Fruit fly (Drosophila melanogaster): ENCODE measurements around the gene CG10663.

Gene CG10663

dm6 chr3L:12489952-12490351 lies 5.1 kb upstream of the CG10663 start:
- no peak for TF ChIP-seq usp (GFP tag; optimal IDR thresholded peaks at IDR 0.05)
- TF ChIP-seq Dll (optimal IDR thresholded peaks at IDR 0.05) = peak; percentile 98
- no peak for TF ChIP-seq pan (optimal IDR thresholded peaks at IDR 0.05)
- peak in 1 of 2 experiments; percentile 16 for TF ChIP-seq EcR (GFP tag; optimal IDR thresholded peaks at IDR 0.05)
- no peak for TF ChIP-seq psq (optimal IDR thresholded peaks at IDR 0.05)
- no peak for TF ChIP-seq CG8478 (optimal IDR thresholded peaks at IDR 0.05)

- TF ChIP-seq pan (optimal IDR thresholded peaks at IDR 0.05) (no peak), EcR (GFP tag; optimal IDR thresholded peaks at IDR 0.05) (no peak), usp (GFP tag; optimal IDR thresholded peaks at IDR 0.05) (no peak), Dll (optimal IDR thresholded peaks at IDR 0.05) (no peak), CG8478 (optimal IDR thresholded peaks at IDR 0.05) (no peak), psq (optimal IDR thresholded peaks at IDR 0.05) (no peak)
Measured at dm6 chr3L:12486175-12486574, 1.3 kb upstream of the CG10663 start.

DNA sequence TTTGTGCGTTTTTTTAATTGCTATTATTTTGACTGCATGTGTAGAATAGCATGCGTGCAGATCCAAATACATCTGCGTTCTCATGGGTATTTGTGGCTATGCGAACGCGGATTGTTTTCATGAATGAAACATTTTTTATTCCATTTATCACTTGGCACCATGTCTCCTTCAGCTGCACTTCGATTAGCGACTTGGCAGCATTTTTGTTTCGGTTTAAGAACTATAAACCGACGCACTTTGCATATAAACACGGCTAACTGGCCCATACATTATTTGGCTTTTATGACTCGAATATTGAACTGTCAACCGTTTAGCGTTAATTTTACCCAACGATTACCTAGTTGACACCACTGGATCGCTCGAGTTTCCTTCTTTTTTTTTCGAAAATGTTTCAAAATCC lies 371 bp downstream of the CG10663 start:
- TF ChIP-seq Dll (optimal IDR thresholded peaks at IDR 0.05) (no peak), CG8478 (optimal IDR thresholded peaks at IDR 0.05) (no peak), psq (optimal IDR thresholded peaks at IDR 0.05) (no peak), pan (optimal IDR thresholded peaks at IDR 0.05) (no peak)

DNA sequence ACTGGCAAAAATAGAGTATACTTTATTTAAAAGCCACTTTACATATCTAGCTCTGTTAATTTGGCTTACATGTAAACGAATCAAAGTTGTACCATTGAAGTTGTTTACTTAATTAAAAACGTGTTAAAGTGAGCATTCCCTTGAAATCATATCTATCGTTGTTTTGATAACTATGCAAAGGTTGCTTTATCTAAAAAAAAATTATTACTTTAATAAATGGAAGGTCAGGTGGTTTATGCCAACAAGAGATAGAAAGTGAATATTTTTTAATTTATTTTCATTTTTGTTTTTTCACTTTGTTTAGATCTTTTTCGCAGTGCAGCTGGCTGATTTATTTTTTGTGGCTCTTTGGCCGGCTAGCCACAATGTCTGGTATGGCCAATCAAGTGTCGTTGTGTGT lies 1.9 kb downstream of the CG10663 start:
- TF ChIP-seq psq (optimal IDR thresholded peaks at IDR 0.05) = no peak
- TF ChIP-seq pan (optimal IDR thresholded peaks at IDR 0.05) = no peak
- no peak for TF ChIP-seq Dll (optimal IDR thresholded peaks at IDR 0.05)
- no peak for TF ChIP-seq CG8478 (optimal IDR thresholded peaks at IDR 0.05)
- no peak for TF ChIP-seq EcR (GFP tag; optimal IDR thresholded peaks at IDR 0.05)
- TF ChIP-seq usp (GFP tag; optimal IDR thresholded peaks at IDR 0.05) = no peak

dm6 chr3L:12482246-12482645 lies 2.6 kb downstream of the CG10663 start, which contains the start of gene CG33725:
CG33725 (plus strand) TSS chr3L:12482609.
- TF ChIP-seq Dll (optimal IDR thresholded peaks at IDR 0.05) (no peak), psq (optimal IDR thresholded peaks at IDR 0.05) (no peak), pan (optimal IDR thresholded peaks at IDR 0.05) (no peak), usp (GFP tag; optimal IDR thresholded peaks at IDR 0.05) (no peak), EcR (GFP tag; optimal IDR thresholded peaks at IDR 0.05) (no peak), CG8478 (optimal IDR thresholded peaks at IDR 0.05) (no peak)

DNA sequence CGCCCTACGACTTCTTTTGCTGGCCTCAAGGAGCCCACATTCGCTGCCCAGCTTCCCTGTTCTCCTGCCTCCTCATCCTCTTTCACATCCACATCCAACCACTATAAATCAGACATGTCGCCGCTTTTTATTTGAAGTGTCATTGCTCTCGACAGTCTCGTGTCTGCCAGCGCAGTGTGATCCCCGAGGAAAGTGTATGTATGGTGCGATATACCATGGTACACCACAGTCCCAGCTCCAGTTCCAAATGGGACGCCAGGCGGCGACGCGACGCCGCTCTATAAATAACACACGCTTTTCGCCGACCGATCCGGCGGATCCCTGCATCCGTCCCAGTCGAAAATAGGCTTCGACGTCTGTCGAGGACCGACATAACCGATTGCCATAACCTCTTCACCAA lies 6.6 kb downstream of the CG10663 start:
- TF ChIP-seq usp (GFP tag; optimal IDR thresholded peaks at IDR 0.05) (no peak), EcR (GFP tag; optimal IDR thresholded peaks at IDR 0.05) (no peak), Dll (optimal IDR thresholded peaks at IDR 0.05) (no peak), psq (optimal IDR thresholded peaks at IDR 0.05) (no peak), CG8478 (optimal IDR thresholded peaks at IDR 0.05) (no peak), pan (optimal IDR thresholded peaks at IDR 0.05) (no peak)

- TF ChIP-seq psq (optimal IDR thresholded peaks at IDR 0.05) (peak; percentile 51), CG8478 (optimal IDR thresholded peaks at IDR 0.05) (no peak)
Measured at dm6 chr3L:12471471-12471978, 13.3 kb downstream of the CG10663 start, which contains the start of gene CG10616. CG10616 (plus strand) TSS chr3L:12471728.

DNA sequence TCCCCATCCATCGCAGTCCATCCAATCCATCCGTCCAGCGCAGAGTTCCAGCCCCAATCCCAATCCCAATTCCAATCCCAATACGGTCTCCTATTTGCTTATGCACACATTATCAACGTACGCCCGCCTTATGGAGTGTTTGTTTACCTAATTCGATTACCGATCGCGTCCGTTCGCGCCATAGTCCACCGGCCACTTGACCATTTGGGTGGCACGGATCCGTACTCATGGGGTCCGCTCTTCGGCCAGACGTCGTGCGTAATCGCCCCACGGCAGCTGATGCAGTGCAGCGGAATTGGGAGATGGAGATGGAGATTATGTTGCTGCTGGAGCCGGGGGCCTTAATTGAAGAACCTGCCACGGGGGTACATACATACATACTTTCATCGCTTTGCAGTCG lies 14.3 kb downstream of the CG10663 start:
- TF ChIP-seq usp (GFP tag; optimal IDR thresholded peaks at IDR 0.05) (no peak), CG8478 (optimal IDR thresholded peaks at IDR 0.05) (no peak), Dll (optimal IDR thresholded peaks at IDR 0.05) (no peak), pan (optimal IDR thresholded peaks at IDR 0.05) (no peak), EcR (GFP tag; optimal IDR thresholded peaks at IDR 0.05) (no peak)

dm6 chr3L:12469684-12470083 lies 15.2 kb downstream of the CG10663 start, which contains the start of gene CG32102:
CG32102 (minus strand) TSS chr3L:12469784.
- TF ChIP-seq EcR (GFP tag; optimal IDR thresholded peaks at IDR 0.05) (no peak), pan (optimal IDR thresholded peaks at IDR 0.05) (no peak), CG8478 (optimal IDR thresholded peaks at IDR 0.05) (no peak), usp (GFP tag; optimal IDR thresholded peaks at IDR 0.05) (no peak), psq (optimal IDR thresholded peaks at IDR 0.05) (no peak), Dll (optimal IDR thresholded peaks at IDR 0.05) (no peak)

- peak; percentile 34 for TF ChIP-seq Dll (optimal IDR thresholded peaks at IDR 0.05)
- TF ChIP-seq EcR (GFP tag; optimal IDR thresholded peaks at IDR 0.05) = no peak
- peak; percentile 94 for TF ChIP-seq CG8478 (optimal IDR thresholded peaks at IDR 0.05)
Measured at dm6 chr3L:12468016-12468415, 16.8 kb downstream of the CG10663 start, which contains the start of gene eyg. eyg (minus strand) TSS chr3L:12468021.

DNA sequence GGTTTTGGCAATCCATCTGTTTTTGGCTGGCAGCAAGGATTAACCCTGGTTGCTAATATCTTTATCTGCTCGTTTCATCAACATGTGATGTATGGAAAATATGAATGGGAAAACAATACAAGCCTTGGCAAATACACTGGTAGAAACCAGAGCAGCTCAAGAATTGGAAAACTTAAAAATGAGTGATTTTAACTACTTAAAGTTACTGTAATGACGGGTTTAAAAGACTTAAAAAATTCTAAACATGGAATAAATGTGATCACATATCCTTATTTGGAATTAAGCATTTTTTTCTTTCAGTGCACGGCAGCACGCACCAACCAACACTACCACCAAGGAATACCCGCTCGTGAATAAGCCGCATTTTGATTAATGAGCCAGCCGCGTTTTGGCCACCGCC lies 19.6 kb downstream of the CG10663 start:
- TF ChIP-seq pan (optimal IDR thresholded peaks at IDR 0.05) (no peak), usp (GFP tag; optimal IDR thresholded peaks at IDR 0.05) (no peak), psq (optimal IDR thresholded peaks at IDR 0.05) (no peak), EcR (GFP tag; optimal IDR thresholded peaks at IDR 0.05) (no peak), Dll (optimal IDR thresholded peaks at IDR 0.05) (no peak), CG8478 (optimal IDR thresholded peaks at IDR 0.05) (no peak)

- TF ChIP-seq usp (GFP tag; optimal IDR thresholded peaks at IDR 0.05) = no peak
- no peak for TF ChIP-seq psq (optimal IDR thresholded peaks at IDR 0.05)
- no peak for TF ChIP-seq EcR (GFP tag; optimal IDR thresholded peaks at IDR 0.05)
- TF ChIP-seq Dll (optimal IDR thresholded peaks at IDR 0.05) = no peak
- TF ChIP-seq CG8478 (optimal IDR thresholded peaks at IDR 0.05) = no peak
- no peak for TF ChIP-seq pan (optimal IDR thresholded peaks at IDR 0.05)
Measured at dm6 chr3L:12463580-12463979, 21.3 kb downstream of the CG10663 start.

DNA sequence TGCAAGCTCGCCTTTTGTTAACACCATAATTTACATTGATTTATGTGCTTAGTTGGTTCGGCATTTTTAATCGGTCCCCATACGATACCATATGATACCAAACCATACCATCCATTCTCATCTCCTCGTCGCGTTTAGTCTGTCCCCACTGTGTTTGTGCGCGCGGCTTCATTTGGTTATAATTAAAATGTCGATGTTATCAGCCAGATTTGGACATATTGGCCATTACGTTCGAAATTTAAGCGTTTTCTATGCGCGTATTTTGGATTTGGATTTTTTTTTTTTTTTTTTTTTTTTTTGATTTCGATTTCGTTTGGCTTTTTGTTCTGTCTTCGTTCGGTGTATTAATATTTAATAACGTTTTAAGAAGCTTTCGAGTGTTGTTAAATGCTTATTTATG lies 22.9 kb downstream of the CG10663 start:
- no peak for TF ChIP-seq CG8478 (optimal IDR thresholded peaks at IDR 0.05)
- TF ChIP-seq EcR (GFP tag; optimal IDR thresholded peaks at IDR 0.05) = no peak
- TF ChIP-seq pan (optimal IDR thresholded peaks at IDR 0.05) = no peak
- no peak for TF ChIP-seq usp (GFP tag; optimal IDR thresholded peaks at IDR 0.05)
- TF ChIP-seq psq (optimal IDR thresholded peaks at IDR 0.05) = no peak
- TF ChIP-seq Dll (optimal IDR thresholded peaks at IDR 0.05) = no peak

Data from whole organism.